Worm (Caenorhabditis elegans) whole organism, L4/young adult: Measurements from ENCODE around the gene ZC13.10.

ENCODE experiments used
- W03F9.2 ChIP-seq: fragments of 150-350 bp; optimal IDR thresholded peaks from 2 replicates; lab custom pipeline; 2014; ENCODE audit warnings: missing biosample characterization, missing genetic modification characterization
- dao-5 ChIP-seq: sonication (generic microtip); optimal IDR thresholded peaks from 2 replicates; lab custom pipeline; 2016; ENCODE audit warnings: missing genotype, missing genetic modification characterization, moderate library complexity, missing compliant biosample characterization
- him-1 ChIP-seq: sonication (generic microtip); optimal IDR thresholded peaks from 2 replicates; lab custom pipeline; 2016; ENCODE audit warnings: missing genotype, missing genetic modification reagents, missing genetic modification characterization, missing compliant biosample characterization

- TF ChIP-seq him-1, result no peak
- TF ChIP-seq W03F9.2 (tag; lab: Kevin White, UChicago), result no peak
- TF ChIP-seq dao-5, result no peak
Measured at ce11 chrX:912564-912963, 10.2 kb upstream of the ZC13.10 start.
